Fruit fly (Drosophila melanogaster) whole organism, embryonic: ENCODE data around the gene Hip14.
A peak's percentile ranks its signal among the peaks of the same experiment; 100 is the strongest.

Experiments
- Aef1 ChIP-seq: fragments of 200-800 bp; sonication (Bioruptor generic); IDR thresholded peaks from 3 replicates; pipeline ENCODE4 v1.3.6; 2022; ENCODE audit warnings: missing biosample characterization, missing genetic modification characterization
- Bdp1 ChIP-seq: fragments of 200-800 bp; sonication (Bioruptor generic); optimal IDR thresholded peaks from 3 replicates; lab custom pipeline; 2016; ENCODE audit warnings: missing biosample characterization, missing genetic modification characterization
- CG10462 ChIP-seq: fragments of 200-800 bp; sonication (Bioruptor generic); optimal IDR thresholded peaks from 2 replicates; lab custom pipeline; 2016; ENCODE audit warnings: missing biosample characterization, missing genetic modification characterization
- CG14860 ChIP-seq: fragments of 200-800 bp; sonication (Bioruptor generic); IDR thresholded peaks from 3 replicates; pipeline ENCODE4 v1.3.6; 2022; ENCODE audit warnings: missing biosample characterization, missing genetic modification characterization; ENCODE audit not compliant: partially characterized antibody
- CG15073 ChIP-seq: fragments of 200-800 bp; sonication (Bioruptor generic); optimal IDR thresholded peaks from 2 replicates; lab custom pipeline; 2016; ENCODE audit warnings: missing biosample characterization, missing genetic modification characterization
- CG1647 ChIP-seq: fragments of 200-800 bp; sonication (Bioruptor generic); optimal IDR thresholded peaks from 3 replicates; lab custom pipeline; 2016; ENCODE audit warnings: missing biosample characterization, missing genetic modification characterization
- CG16863 ChIP-seq: fragments of 200-800 bp; sonication (Bioruptor generic); optimal IDR thresholded peaks from 3 replicates; lab custom pipeline; 2016; ENCODE audit warnings: missing biosample characterization, missing genetic modification characterization
- CG17385 ChIP-seq: fragments of 200-800 bp; sonication (Bioruptor generic); optimal IDR thresholded peaks from 3 replicates; lab custom pipeline; 2018; ENCODE audit warnings: missing biosample characterization, mild to moderate bottlenecking, missing genetic modification characterization
- CG2116 ChIP-seq: fragments of 200-800 bp; sonication (Bioruptor generic); optimal IDR thresholded peaks from 3 replicates; lab custom pipeline; 2018; ENCODE audit warnings: missing biosample characterization, mild to moderate bottlenecking, missing genetic modification characterization
- CG4282 ChIP-seq: fragments of 200-800 bp; sonication (Bioruptor generic); optimal IDR thresholded peaks from 2 replicates; lab custom pipeline; 2016; ENCODE audit warnings: missing biosample characterization, missing genetic modification characterization
- CG43689 ChIP-seq: fragments of 200-800 bp; sonication (Bioruptor generic); IDR thresholded peaks from 2 replicates; pipeline ENCODE4 v1.3.6; 2022; ENCODE audit warnings: missing biosample characterization, missing genetic modification characterization
- CG4424 ChIP-seq: fragments of 200-800 bp; sonication (Bioruptor generic); optimal IDR thresholded peaks from 3 replicates; lab custom pipeline; 2016; ENCODE audit warnings: missing biosample characterization, missing genetic modification characterization
- CG4617 ChIP-seq: fragments of 200-800 bp; sonication (Bioruptor generic); optimal IDR thresholded peaks from 3 replicates; lab custom pipeline; 2016; ENCODE audit warnings: missing biosample characterization, missing genetic modification characterization, borderline replicate concordance
- CG6272 ChIP-seq: fragments of 200-800 bp; sonication (Bioruptor generic); IDR thresholded peaks from 2 replicates; pipeline ENCODE4 v1.3.6; 2022; ENCODE audit warnings: missing biosample characterization, missing genetic modification characterization
- CG7839 ChIP-seq: fragments of 200-800 bp; sonication (Bioruptor generic); optimal IDR thresholded peaks from 3 replicates; lab custom pipeline; 2018; ENCODE audit warnings: missing biosample characterization, mild to moderate bottlenecking, missing genetic modification characterization, moderate library complexity
- CG8089 ChIP-seq: fragments of 200-800 bp; sonication (Bioruptor generic); optimal IDR thresholded peaks from 3 replicates; lab custom pipeline; 2016; ENCODE audit warnings: missing biosample characterization, missing genetic modification characterization
- CG8924 ChIP-seq: fragments of 200-800 bp; optimal IDR thresholded peaks from 3 replicates; lab custom pipeline; 2019; ENCODE audit warnings: missing biosample characterization, mild to moderate bottlenecking, missing genetic modification characterization, moderate library complexity
- CG9437 ChIP-seq: fragments of 200-800 bp; sonication (Bioruptor generic); optimal IDR thresholded peaks from 2 replicates; lab custom pipeline; 2018; ENCODE audit warnings: missing biosample characterization, mild to moderate bottlenecking, missing genetic modification characterization
- Chrac-16 ChIP-seq: fragments of 200-800 bp; sonication (Bioruptor generic); optimal IDR thresholded peaks from 3 replicates; lab custom pipeline; 2016; ENCODE audit warnings: missing biosample characterization, missing genetic modification characterization
- Dbx ChIP-seq: fragments of 200-800 bp; sonication (Bioruptor generic); IDR thresholded peaks from 3 replicates; pipeline ENCODE4 v1.3.6; 2022; ENCODE audit warnings: missing biosample characterization, missing genetic modification characterization
- Dip2 ChIP-seq: fragments of 200-800 bp; sonication (Bioruptor generic); IDR thresholded peaks from 2 replicates; pipeline ENCODE4 v1.3.6; 2022; ENCODE audit warnings: missing biosample characterization, missing genetic modification characterization
- Doc3 ChIP-seq: fragments of 200-800 bp; sonication (Bioruptor generic); IDR thresholded peaks from 3 replicates; pipeline ENCODE4 v1.3.6; 2022; ENCODE audit warnings: missing biosample characterization, missing genetic modification characterization; ENCODE audit not compliant: partially characterized antibody
- Ets65A ChIP-seq: fragments of 200-800 bp; sonication (Bioruptor generic); peaks from one replicate; lab custom pipeline; 2016; ENCODE audit warnings: missing biosample characterization, missing genetic modification characterization
- HLH4C ChIP-seq: fragments of 200-800 bp; sonication (Bioruptor generic); IDR thresholded peaks from 3 replicates; pipeline ENCODE4 v1.3.6; 2022; ENCODE audit warnings: missing biosample characterization, missing genetic modification characterization; ENCODE audit not compliant: partially characterized antibody
- HLH54F ChIP-seq: fragments of 200-800 bp; sonication (Bioruptor generic); optimal IDR thresholded peaks from 3 replicates; lab custom pipeline; 2016; ENCODE audit warnings: missing biosample characterization, missing genetic modification characterization
- HLHmδ ChIP-seq: fragments of 200-800 bp; sonication (Bioruptor generic); optimal IDR thresholded peaks from 2 replicates; lab custom pipeline; 2018; ENCODE audit warnings: missing biosample characterization, mild to moderate bottlenecking, missing genetic modification characterization, moderate library complexity
- Hr39 ChIP-seq: fragments of >200 bp; optimal IDR thresholded peaks from 2 replicates; lab custom pipeline; 2017
- Hr51 ChIP-seq, 2 experiments: fragments of 200-800 bp; sonication (Bioruptor generic); optimal IDR thresholded peaks; 2 replicates in 1 of 2; 3 replicates in 1 of 2; lab custom pipeline; 2016 to 2018; ENCODE audit warnings: missing biosample characterization in 2 of 2, missing genetic modification characterization in 2 of 2, mild to moderate bottlenecking in 1 of 2, moderate library complexity in 1 of 2
- Meics ChIP-seq: fragments of 200-800 bp; sonication (Bioruptor generic); optimal IDR thresholded peaks from 2 replicates; lab custom pipeline; 2017; ENCODE audit warnings: missing biosample characterization, mild to moderate bottlenecking, missing genetic modification characterization
- Ptx1 ChIP-seq: fragments of 200-800 bp; sonication (Bioruptor generic); IDR thresholded peaks from 2 replicates; pipeline ENCODE4 v1.3.6; 2022; ENCODE audit warnings: missing biosample characterization, missing genetic modification characterization
- Xbp1 ChIP-seq: fragments of 200-800 bp; sonication (Bioruptor generic); optimal IDR thresholded peaks from 3 replicates; lab custom pipeline; 2016; ENCODE audit warnings: missing biosample characterization, mild to moderate bottlenecking, missing genetic modification characterization
- ase ChIP-seq: fragments of 200-800 bp; sonication (Bioruptor generic); IDR thresholded peaks from 3 replicates; pipeline ENCODE4 v1.3.6; 2022; ENCODE audit warnings: missing biosample characterization, missing genetic modification characterization
- bbx ChIP-seq: fragments of 200-800 bp; sonication (Bioruptor generic); IDR thresholded peaks from 2 replicates; pipeline ENCODE4 v1.3.6; 2022; ENCODE audit warnings: missing biosample characterization, missing genetic modification characterization; ENCODE audit not compliant: partially characterized antibody
- bowl ChIP-seq: fragments of 200-800 bp; sonication (Bioruptor generic); IDR thresholded peaks from 2 replicates; pipeline ENCODE4 v1.3.6; 2022; ENCODE audit warnings: missing biosample characterization, missing genetic modification characterization
- btn ChIP-seq: fragments of 200-800 bp; sonication (Bioruptor generic); optimal IDR thresholded peaks from 2 replicates; lab custom pipeline; 2016; ENCODE audit warnings: missing biosample characterization, missing genetic modification characterization
- crp ChIP-seq, 2 experiments: fragments of 200-800 bp; sonication (Bioruptor generic); optimal IDR thresholded peaks; 2 replicates in 1 of 2; 3 replicates in 1 of 2; lab custom pipeline; 2017; ENCODE audit warnings: missing biosample characterization in 2 of 2, missing genetic modification characterization in 2 of 2, mild to moderate bottlenecking in 1 of 2, moderate library complexity in 1 of 2
- dati ChIP-seq: fragments of 200-800 bp; sonication (Bioruptor generic); IDR thresholded peaks from 2 replicates; pipeline ENCODE4 v1.3.6; 2022; ENCODE audit warnings: missing biosample characterization, missing genetic modification characterization
- dpn ChIP-seq, 2 experiments: fragments of 200-800 bp; sonication (Bioruptor generic); optimal IDR thresholded peaks; 3 replicates each; lab custom pipeline; 2016; ENCODE audit warnings: missing biosample characterization in 2 of 2, missing genetic modification characterization in 2 of 2
- emc ChIP-seq: fragments of 200-800 bp; sonication (Bioruptor generic); optimal IDR thresholded peaks from 2 replicates; lab custom pipeline; 2016; ENCODE audit warnings: missing biosample characterization, missing genetic modification characterization
- ems ChIP-seq: fragments of 200-800 bp; sonication (Bioruptor generic); optimal IDR thresholded peaks from 3 replicates; lab custom pipeline; 2016; ENCODE audit warnings: missing biosample characterization, missing genetic modification characterization
- fd102C ChIP-seq: fragments of 200-800 bp; sonication (Bioruptor generic); optimal IDR thresholded peaks from 2 replicates; lab custom pipeline; 2018; ENCODE audit warnings: missing biosample characterization, mild to moderate bottlenecking, missing genetic modification characterization, moderate library complexity
- hth ChIP-seq: fragments of >200 bp; optimal IDR thresholded peaks from 2 replicates; lab custom pipeline; 2017; ENCODE audit warnings: inconsistent platforms
- kni ChIP-seq: fragments of 200-800 bp; sonication (Bioruptor generic); optimal IDR thresholded peaks from 3 replicates; lab custom pipeline; 2017; ENCODE audit warnings: mild to moderate bottlenecking, missing biosample characterization, missing genetic modification reagents, missing genetic modification characterization
- nau ChIP-seq: fragments of 200-800 bp; sonication (Bioruptor generic); optimal IDR thresholded peaks from 3 replicates; lab custom pipeline; 2017; ENCODE audit warnings: missing biosample characterization, mild to moderate bottlenecking, missing genetic modification characterization, missing genetic modification reagents
- nerfin-1 ChIP-seq: fragments of 200-800 bp; sonication (Bioruptor generic); optimal IDR thresholded peaks from 3 replicates; lab custom pipeline; 2019; ENCODE audit warnings: missing biosample characterization, mild to moderate bottlenecking, missing genetic modification characterization, moderate library complexity
- nmo ChIP-seq: fragments of 200-800 bp; sonication (Bioruptor generic); optimal IDR thresholded peaks from 2 replicates; lab custom pipeline; 2018; ENCODE audit warnings: missing biosample characterization, mild to moderate bottlenecking, missing genetic modification characterization, moderate library complexity
- pum ChIP-seq: fragments of 200-800 bp; sonication (Bioruptor generic); optimal IDR thresholded peaks from 2 replicates; lab custom pipeline; 2016; ENCODE audit warnings: missing biosample characterization, missing genetic modification characterization
- salm ChIP-seq: fragments of 200-800 bp; sonication (Bioruptor generic); optimal IDR thresholded peaks from 2 replicates; lab custom pipeline; 2018; ENCODE audit warnings: missing biosample characterization, mild to moderate bottlenecking, missing genetic modification characterization
- seq ChIP-seq: fragments of 200-800 bp; sonication (Bioruptor generic); IDR thresholded peaks from 2 replicates; pipeline ENCODE4 v1.3.6; 2022; ENCODE audit warnings: missing biosample characterization, missing genetic modification characterization
- sob ChIP-seq: fragments of 200-800 bp; sonication (Bioruptor generic); IDR thresholded peaks from 2 replicates; pipeline ENCODE4 v1.3.6; 2022; ENCODE audit warnings: missing biosample characterization, missing genetic modification characterization
- vfl ChIP-seq: fragments of 200-800 bp; sonication (Bioruptor generic); optimal IDR thresholded peaks from 2 replicates; lab custom pipeline; 2016; ENCODE audit warnings: missing biosample characterization, missing genetic modification characterization
- yki ChIP-seq: fragments of >200 bp; optimal IDR thresholded peaks from 3 replicates; lab custom pipeline; 2018

The Hip14 gene

dm6 chr3L:15956448-15957010 is 31.5 kb upstream of the Hip14 start, which contains the start of gene elgi (continued):
- TF ChIP-seq vfl (GFP tag; lab: Kevin White, UChicago) = peak; percentile 51
- peak; percentile 44 for TF ChIP-seq CG1647 (GFP tag; lab: Kevin White, UChicago)
- TF ChIP-seq Hr51 (GFP tag; optimal IDR thresholded peaks at IDR 0.05; lab: Kevin White, UChicago) = peak in 1 of 2 experiments; percentile 61
- TF ChIP-seq bowl (GFP tag; lab: Robert Waterston, UW) = no peak
- no peak for TF ChIP-seq dati
- TF ChIP-seq salm (tag; lab: Kevin White, UChicago) = no peak
- peak; percentile 67 for TF ChIP-seq HLH54F (GFP tag; lab: Kevin White, UChicago)
- peak; percentile 23 for TF ChIP-seq CG2116
- peak; percentile 62 for TF ChIP-seq CG17385 (GFP tag; lab: Kevin White, UChicago)
- peak; percentile 41 for TF ChIP-seq Meics (GFP tag; lab: Kevin White, UChicago)
- no peak for TF ChIP-seq CG14860 (GFP tag; lab: Robert Waterston, UW)
- TF ChIP-seq btn (GFP tag; lab: Kevin White, UChicago) = no peak
- peak; percentile 70 to 76 for TF ChIP-seq dpn (GFP tag; optimal IDR thresholded peaks at IDR 0.05; lab: Kevin White, UChicago)
- TF ChIP-seq CG6272 (GFP tag; lab: Robert Waterston, UW) = no peak
- peak; percentile 46 for TF ChIP-seq Ptx1
- peak; percentile 86 for TF ChIP-seq CG4617 (GFP tag; lab: Kevin White, UChicago)
- peak; percentile 77 for TF ChIP-seq Xbp1
- no peak for TF ChIP-seq CG43689 (GFP tag; lab: Robert Waterston, UW)
- TF ChIP-seq ems (GFP tag; lab: Kevin White, UChicago) = peak; percentile 47
- TF ChIP-seq CG9437 (GFP tag; lab: Kevin White, UChicago) = no peak
- no peak for TF ChIP-seq Dip2 (GFP tag; lab: Robert Waterston, UW)
- TF ChIP-seq CG4282 (GFP tag; lab: Kevin White, UChicago) = no peak
- TF ChIP-seq emc (GFP tag; lab: Kevin White, UChicago) = no peak
- TF ChIP-seq hth (lab: Kevin White, UChicago) = no peak
- peak; percentile 67 for TF ChIP-seq Chrac-16 (GFP tag; lab: Kevin White, UChicago)
- peak; percentile 58 for TF ChIP-seq pum (GFP tag; lab: Kevin White, UChicago)
- peak; percentile 94 for TF ChIP-seq Ets65A (GFP tag; lab: Kevin White, UChicago)
- no peak for TF ChIP-seq CG15073 (GFP tag; lab: Kevin White, UChicago)
- no peak for TF ChIP-seq Aef1 (GFP tag; lab: Robert Waterston, UW)
- no peak for TF ChIP-seq fd102C
- peak; percentile 49 for TF ChIP-seq bbx
- TF ChIP-seq nmo (GFP tag; lab: Kevin White, UChicago) = peak; percentile 29
- no peak for TF ChIP-seq HLHmδ (GFP tag; lab: Kevin White, UChicago)
- TF ChIP-seq yki (lab: Kevin White, UChicago) = no peak
- no peak for TF ChIP-seq Hr39 (lab: Kevin White, UChicago)
- peak; percentile 75; the same call in 1 of the 3 replicates for TF ChIP-seq Dbx (GFP tag; lab: Robert Waterston, UW)
- TF ChIP-seq seq = no peak
- no peak for TF ChIP-seq ase
- TF ChIP-seq kni (GFP tag; lab: Kevin White, UChicago) = no peak
- peak in 1 of 2 experiments; percentile 71 for TF ChIP-seq crp (GFP tag; optimal IDR thresholded peaks at IDR 0.05; lab: Kevin White, UChicago)
- TF ChIP-seq CG10462 (GFP tag; lab: Kevin White, UChicago) = peak; percentile 5
- no peak for TF ChIP-seq Doc3 (GFP tag; lab: Robert Waterston, UW)
- TF ChIP-seq CG8924 = peak; percentile 4
- TF ChIP-seq sob (GFP tag; lab: Robert Waterston, UW) = peak; percentile 83
- TF ChIP-seq HLH4C (GFP tag; lab: Robert Waterston, UW) = no peak
- TF ChIP-seq CG16863 (GFP tag; lab: Kevin White, UChicago) = peak; percentile 48
- no peak for TF ChIP-seq CG7839 (tag; lab: Kevin White, UChicago)
- peak; percentile 20 for TF ChIP-seq CG8089 (GFP tag; lab: Kevin White, UChicago)
- peak; percentile 39 for TF ChIP-seq Bdp1 (GFP tag; lab: Kevin White, UChicago)
- TF ChIP-seq nau = no peak
- TF ChIP-seq nerfin-1 = peak; percentile 18
- peak; percentile 40 for TF ChIP-seq CG4424 (GFP tag; lab: Kevin White, UChicago)
